Worm (Caenorhabditis elegans): ENCODE data around the gene fbxb-31.

Gene fbxb-31

ce11 chrII:3641197-3641596 lies 2.1 kb upstream of the fbxb-31 start, which contains the start of gene M151.1:
M151.1 (plus strand) TSS chrII:3641497.
- TF ChIP-seq ztf-29 (GFP tag; IDR thresholded peaks at IDR 0.05), result no peak
- TF ChIP-seq T22C8.4 (GFP tag; IDR thresholded peaks at IDR 0.05), result no peak
- TF ChIP-seq cog-1 (tag; optimal IDR thresholded peaks at IDR 0.05), result no peak
- TF ChIP-seq klf-2 (GFP tag; conservative IDR thresholded peaks at IDR 0.05), result no peak
- TF ChIP-seq tab-1 (GFP tag; IDR thresholded peaks at IDR 0.05), result no peak
- TF ChIP-seq ref-1 (GFP tag; conservative IDR thresholded peaks at IDR 0.05), result no peak

ce11 chrII:3640197-3640596 lies 1.1 kb upstream of the fbxb-31 start, which contains the start of gene M151.10:
M151.10 (minus strand) TSS chrII:3640297.
- TF ChIP-seq tab-1 (GFP tag; IDR thresholded peaks at IDR 0.05), result no peak
- no peak for TF ChIP-seq ztf-23 (GFP tag; IDR thresholded peaks at IDR 0.05)

- TF ChIP-seq T22C8.4 (GFP tag; IDR thresholded peaks at IDR 0.05) (no peak), ref-1 (GFP tag; conservative IDR thresholded peaks at IDR 0.05) (no peak), flt-1 (GFP tag; IDR thresholded peaks at IDR 0.05) (no peak), ztf-29 (GFP tag; IDR thresholded peaks at IDR 0.05) (no peak), ztf-23 (GFP tag; IDR thresholded peaks at IDR 0.05) (no peak)
Observed at ce11 chrII:3634765-3635164, 4.4 kb downstream of the fbxb-31 start.

ce11 chrII:3630810-3631209 lies 8.3 kb downstream of the fbxb-31 start, which contains the start of gene M151.2:
M151.2 (plus strand) TSS chrII:3631110.
- TF ChIP-seq flt-1 (GFP tag; IDR thresholded peaks at IDR 0.05) (no peak), ztf-29 (GFP tag; IDR thresholded peaks at IDR 0.05) (no peak), klf-2 (GFP tag; conservative IDR thresholded peaks at IDR 0.05) (no peak), tab-1 (GFP tag; IDR thresholded peaks at IDR 0.05) (no peak), ztf-23 (GFP tag; IDR thresholded peaks at IDR 0.05) (no peak), T22C8.4 (GFP tag; IDR thresholded peaks at IDR 0.05) (no peak), med-1 (GFP tag; optimal IDR thresholded peaks at IDR 0.05; ENCODE audit: insufficient read depth) (no peak)

ce11 chrII:3626872-3627271 lies 12.3 kb downstream of the fbxb-31 start, which contains the start of gene M151.3:
M151.3 (plus strand) TSS chrII:3627172.
- TF ChIP-seq flt-1 (GFP tag; IDR thresholded peaks at IDR 0.05) (no peak), cog-1 (tag; optimal IDR thresholded peaks at IDR 0.05) (no peak), ref-1 (GFP tag; conservative IDR thresholded peaks at IDR 0.05) (no peak), T22C8.4 (GFP tag; IDR thresholded peaks at IDR 0.05) (no peak), ztf-29 (GFP tag; IDR thresholded peaks at IDR 0.05) (no peak), tab-1 (GFP tag; IDR thresholded peaks at IDR 0.05) (no peak)

- TF ChIP-seq ref-1 (GFP tag; conservative IDR thresholded peaks at IDR 0.05), result no peak
- TF ChIP-seq flt-1 (GFP tag; IDR thresholded peaks at IDR 0.05), result no peak
- TF ChIP-seq med-1 (GFP tag; optimal IDR thresholded peaks at IDR 0.05; ENCODE audit: insufficient read depth), result no peak
- no peak for TF ChIP-seq ztf-23 (GFP tag; IDR thresholded peaks at IDR 0.05)
- no peak for TF ChIP-seq ztf-29 (GFP tag; IDR thresholded peaks at IDR 0.05)
- TF ChIP-seq klf-2 (GFP tag; conservative IDR thresholded peaks at IDR 0.05), result no peak
Observed at ce11 chrII:3622014-3622413, 17.1 kb downstream of the fbxb-31 start, which contains the start of gene M151.7. M151.7 (plus strand) TSS chrII:3622314.

- TF ChIP-seq med-1 (GFP tag; optimal IDR thresholded peaks at IDR 0.05; ENCODE audit: insufficient read depth) (no peak), T22C8.4 (GFP tag; IDR thresholded peaks at IDR 0.05) (no peak)
Observed at ce11 chrII:3620862-3621261, 18.3 kb downstream of the fbxb-31 start.

ce11 chrII:3617512-3617911 lies 21.6 kb downstream of the fbxb-31 start, which contains the start of gene F40E12.1:
F40E12.1 (plus strand) TSS chrII:3617812.
- no peak for TF ChIP-seq flt-1 (GFP tag; IDR thresholded peaks at IDR 0.05)
- TF ChIP-seq med-1 (GFP tag; optimal IDR thresholded peaks at IDR 0.05; ENCODE audit: insufficient read depth), result no peak
- no peak for TF ChIP-seq T22C8.4 (GFP tag; IDR thresholded peaks at IDR 0.05)
- no peak for TF ChIP-seq tab-1 (GFP tag; IDR thresholded peaks at IDR 0.05)
- no peak for TF ChIP-seq ztf-29 (GFP tag; IDR thresholded peaks at IDR 0.05)
- TF ChIP-seq klf-2 (GFP tag; conservative IDR thresholded peaks at IDR 0.05), result no peak
- TF ChIP-seq ztf-23 (GFP tag; IDR thresholded peaks at IDR 0.05), result no peak
- no peak for TF ChIP-seq ref-1 (GFP tag; conservative IDR thresholded peaks at IDR 0.05)
- TF ChIP-seq cog-1 (tag; optimal IDR thresholded peaks at IDR 0.05), result no peak

ce11 chrII:3616615-3617014 lies 22.5 kb downstream of the fbxb-31 start:
- no peak for TF ChIP-seq T22C8.4 (GFP tag; IDR thresholded peaks at IDR 0.05)
- TF ChIP-seq med-1 (GFP tag; optimal IDR thresholded peaks at IDR 0.05; ENCODE audit: insufficient read depth), result no peak

ce11 chrII:3609764-3610163 lies 29.4 kb downstream of the fbxb-31 start, which contains the start of gene Y49F6A.5:
Y49F6A.5 (minus strand) TSS chrII:3609864.
- TF ChIP-seq klf-2 (GFP tag; conservative IDR thresholded peaks at IDR 0.05) (no peak), med-1 (GFP tag; optimal IDR thresholded peaks at IDR 0.05; ENCODE audit: insufficient read depth) (no peak), T22C8.4 (GFP tag; IDR thresholded peaks at IDR 0.05) (no peak), ztf-29 (GFP tag; IDR thresholded peaks at IDR 0.05) (no peak), ztf-23 (GFP tag; IDR thresholded peaks at IDR 0.05) (no peak), flt-1 (GFP tag; IDR thresholded peaks at IDR 0.05) (no peak), ref-1 (GFP tag; conservative IDR thresholded peaks at IDR 0.05) (no peak), tab-1 (GFP tag; IDR thresholded peaks at IDR 0.05) (no peak), cog-1 (tag; optimal IDR thresholded peaks at IDR 0.05) (no peak)

ce11 chrII:3604578-3604977 lies 34.6 kb downstream of the fbxb-31 start:
- no peak for TF ChIP-seq tab-1 (GFP tag; IDR thresholded peaks at IDR 0.05)
- TF ChIP-seq med-1 (GFP tag; optimal IDR thresholded peaks at IDR 0.05; ENCODE audit: insufficient read depth), result no peak
- TF ChIP-seq flt-1 (GFP tag; IDR thresholded peaks at IDR 0.05), result no peak
- TF ChIP-seq ref-1 (GFP tag; conservative IDR thresholded peaks at IDR 0.05), result no peak
- no peak for TF ChIP-seq ztf-23 (GFP tag; IDR thresholded peaks at IDR 0.05)
- no peak for TF ChIP-seq ztf-29 (GFP tag; IDR thresholded peaks at IDR 0.05)
- TF ChIP-seq cog-1 (tag; optimal IDR thresholded peaks at IDR 0.05), result no peak
- no peak for TF ChIP-seq T22C8.4 (GFP tag; IDR thresholded peaks at IDR 0.05)
- no peak for TF ChIP-seq klf-2 (GFP tag; conservative IDR thresholded peaks at IDR 0.05)
